Worm (Caenorhabditis elegans) whole organism, L4/young adult: Measurements from ENCODE around the gene Y53G8AR.1.

Experiments
- W03F9.2 ChIP-seq: fragments of 150-350 bp; optimal IDR thresholded peaks from 2 replicates; lab custom pipeline; 2014; ENCODE audit warnings: missing biosample characterization, missing genetic modification characterization
- dao-5 ChIP-seq: sonication (generic microtip); optimal IDR thresholded peaks from 2 replicates; lab custom pipeline; 2016; ENCODE audit warnings: missing genotype, missing genetic modification characterization, moderate library complexity, missing compliant biosample characterization
- him-1 ChIP-seq: sonication (generic microtip); optimal IDR thresholded peaks from 2 replicates; lab custom pipeline; 2016; ENCODE audit warnings: missing genotype, missing genetic modification reagents, missing genetic modification characterization, missing compliant biosample characterization

Gene Y53G8AR.1

ce11 chrIII:3370770-3371169 lies 37.9 kb downstream of the Y53G8AR.1 start:
- TF ChIP-seq W03F9.2 (tag; lab: Kevin White, UChicago) = no peak
- TF ChIP-seq dao-5 (tag; lab: Kevin White, UChicago) = no peak
- TF ChIP-seq him-1 = no peak

ce11 chrIII:3372278-3372677 lies 39.4 kb downstream of the Y53G8AR.1 start:
- TF ChIP-seq dao-5 (tag; lab: Kevin White, UChicago) = no peak
- no peak for TF ChIP-seq him-1
- TF ChIP-seq W03F9.2 (tag; lab: Kevin White, UChicago) = no peak

DNA sequence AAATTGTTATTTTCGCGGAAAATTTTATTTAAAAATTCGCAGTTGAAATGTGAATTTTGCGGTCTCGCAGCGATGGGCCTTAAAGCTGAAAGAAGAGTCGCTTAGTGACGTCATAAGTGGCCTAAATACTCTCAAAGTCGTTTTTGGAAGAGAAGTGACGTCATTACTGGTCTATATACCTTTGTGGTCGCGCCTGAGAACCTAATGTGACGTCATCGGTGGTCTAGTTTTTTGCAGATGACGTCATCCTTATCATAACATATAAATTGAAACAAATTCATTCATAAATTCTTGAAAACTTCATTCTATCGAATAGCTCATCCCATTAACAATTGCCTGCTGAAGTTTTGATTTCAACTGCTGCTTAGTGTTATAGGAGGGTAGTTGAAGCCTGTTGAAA lies 44.3 kb downstream of the Y53G8AR.1 start:
- TF ChIP-seq him-1 (no peak), W03F9.2 (tag; lab: Kevin White, UChicago) (no peak), dao-5 (tag; lab: Kevin White, UChicago) (no peak)

DNA sequence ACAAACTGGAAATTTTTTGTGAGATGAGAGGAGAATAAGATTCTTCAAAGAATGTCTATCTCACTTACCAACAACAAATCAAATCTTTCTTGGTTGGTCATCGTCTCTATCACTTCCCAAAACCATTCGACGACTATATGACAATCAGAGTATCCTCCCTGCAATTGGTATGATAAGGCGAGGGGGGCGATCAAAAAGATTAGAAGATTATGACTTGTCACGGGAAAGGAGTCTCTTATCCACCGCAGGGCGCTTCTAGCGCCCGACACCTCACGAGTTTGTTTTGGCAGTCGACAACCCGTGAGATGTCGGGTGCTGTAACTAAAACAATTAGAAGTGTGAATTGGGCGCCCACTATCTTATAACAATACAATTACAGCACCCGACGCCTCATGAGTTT lies 44.9 kb downstream of the Y53G8AR.1 start:
- TF ChIP-seq W03F9.2 (tag; lab: Kevin White, UChicago) (no peak), him-1 (no peak), dao-5 (tag; lab: Kevin White, UChicago) (no peak)

DNA sequence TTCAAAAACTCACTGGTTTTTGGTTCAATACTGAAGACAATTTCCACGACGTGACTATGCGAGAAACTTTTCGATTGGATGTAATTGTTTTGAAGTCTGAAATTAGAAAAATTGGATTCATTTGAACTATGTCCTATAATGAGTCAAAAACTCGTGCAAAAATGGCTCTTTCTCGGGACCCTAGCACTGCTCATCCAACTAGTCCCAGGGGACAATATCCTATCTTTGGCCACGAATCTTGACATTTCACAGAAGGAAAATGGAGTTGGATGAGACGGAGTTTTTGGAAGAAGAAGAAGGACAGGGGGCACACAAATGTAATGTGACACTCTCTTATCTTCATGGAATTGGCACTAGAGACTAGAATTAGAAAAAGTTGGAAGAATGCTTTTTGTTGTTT lies 49.0 kb downstream of the Y53G8AR.1 start:
- TF ChIP-seq W03F9.2 (tag; lab: Kevin White, UChicago) = no peak
- TF ChIP-seq him-1 = no peak
- no peak for TF ChIP-seq dao-5 (tag; lab: Kevin White, UChicago)

DNA sequence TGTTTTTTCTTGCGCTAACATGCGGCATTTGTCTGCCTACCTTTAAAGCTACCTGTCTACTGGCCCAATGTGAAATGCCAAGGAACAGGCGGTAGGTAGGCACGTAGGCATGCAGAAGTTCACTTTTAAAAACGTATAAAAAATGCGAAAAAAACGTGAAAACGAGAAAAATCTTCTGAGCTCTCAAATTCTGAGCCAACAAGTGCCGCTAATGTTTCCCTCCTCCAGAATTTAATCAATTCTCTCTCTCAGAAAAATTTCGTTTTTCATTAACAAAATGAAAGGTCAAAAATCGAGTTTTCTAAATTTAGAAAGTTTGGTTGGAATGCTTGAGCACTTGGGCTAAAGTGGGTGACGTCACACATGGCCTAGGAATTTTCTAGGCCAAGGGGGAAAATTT lies 49.6 kb downstream of the Y53G8AR.1 start:
- TF ChIP-seq W03F9.2 (tag; lab: Kevin White, UChicago) (no peak), him-1 (no peak), dao-5 (tag; lab: Kevin White, UChicago) (no peak)
